Worm (Caenorhabditis elegans) whole organism, L2 larva: ENCODE results near the gene lido-5.

ENCODE experiments used
- F13H6.1 ChIP-seq: sonication (generic microtip); optimal IDR thresholded peaks from 2 replicates; lab custom pipeline; 2016; ENCODE audit warnings: missing genetic modification characterization, missing compliant biosample characterization
- R02D3.7 ChIP-seq: fragments of 150-350 bp; optimal IDR thresholded peaks from 2 replicates; lab custom pipeline; 2014; ENCODE audit warnings: missing biosample characterization, missing genetic modification characterization
- Y55F3AM.14 ChIP-seq: fragments of 200-800 bp; sonication (Bioruptor generic); optimal IDR thresholded peaks from 2 replicates; lab custom pipeline; 2018; ENCODE audit warnings: mild to moderate bottlenecking, missing genetic modification characterization, missing compliant biosample characterization
- egl-27 ChIP-seq: sonication (generic microtip); optimal IDR thresholded peaks from 3 replicates; lab custom pipeline; 2017; ENCODE audit warnings: missing biosample characterization, missing genetic modification reagents, missing genetic modification characterization
- lin-39 ChIP-seq: fragments of 150-350 bp; optimal IDR thresholded peaks from 2 replicates; lab custom pipeline; 2014; ENCODE audit warnings: missing biosample characterization, missing genetic modification reagents, missing genetic modification characterization
- ztf-11 ChIP-seq: sonication (generic microtip); optimal IDR thresholded peaks from 2 replicates; lab custom pipeline; 2017; ENCODE audit warnings: missing biosample characterization, missing genetic modification characterization

DNA sequence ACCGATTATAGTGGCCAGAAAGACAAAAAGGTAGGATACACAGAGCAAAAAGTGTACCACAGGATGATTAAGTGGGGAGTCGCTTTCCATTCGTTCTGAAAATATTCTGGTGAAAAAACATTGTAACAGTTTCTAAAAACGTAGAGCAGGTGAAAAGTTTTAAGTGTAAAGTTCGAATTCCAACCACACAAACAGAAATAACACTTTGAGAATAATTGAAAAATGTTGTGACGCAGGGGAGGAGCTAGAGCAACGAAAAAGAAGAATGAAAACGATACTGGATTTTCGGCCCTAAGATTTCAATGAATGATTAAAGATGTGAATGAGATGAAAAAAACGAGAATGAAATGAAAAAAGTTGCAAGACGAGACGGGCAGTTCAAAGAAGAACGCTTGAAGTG, 47.4 kb upstream of the lido-5 start, which contains the start of gene npr-21:
- TF ChIP-seq lin-39 (tag; lab: Kevin White, UChicago) (no peak), R02D3.7 (tag; lab: Kevin White, UChicago) (no peak), F13H6.1 (tag; lab: Kevin White, UChicago) (no peak), egl-27 (no peak), ztf-11 (tag; lab: Kevin White, UChicago) (no peak), Y55F3AM.14 (GFP tag; lab: Kevin White, UChicago) (no peak)
